Fruit fly (Drosophila melanogaster) whole organism, wandering third instar larva: ENCODE data around the gene CG31093.

Experiments
- CG32264 ChIP-seq: fragments of 200-800 bp; sonication (Bioruptor generic); optimal IDR thresholded peaks from 2 replicates; lab custom pipeline; 2016; ENCODE audit warnings: missing biosample characterization, missing genetic modification characterization
- CrebA ChIP-seq: fragments of 200-800 bp; sonication (Bioruptor generic); optimal IDR thresholded peaks from 2 replicates; lab custom pipeline; 2016; ENCODE audit warnings: missing biosample characterization, mild to moderate bottlenecking, missing genetic modification characterization, borderline replicate concordance
- Dif ChIP-seq: fragments of 200-275, 200-300 bp; sonication (Bioruptor generic); optimal IDR thresholded peaks from 2 replicates; lab custom pipeline; 2018; ENCODE audit warnings: missing biosample characterization, missing genetic modification characterization; ENCODE audit not compliant: partially characterized antibody
- HLH106 ChIP-seq: fragments of 200-800 bp; optimal IDR thresholded peaks from 3 replicates; lab custom pipeline; 2019; ENCODE audit warnings: missing biosample characterization, mild to moderate bottlenecking, missing genetic modification characterization, moderate library complexity
- Hnf4 ChIP-seq: fragments of 200-800 bp; sonication (Bioruptor generic); optimal IDR thresholded peaks from 2 replicates; lab custom pipeline; 2016; ENCODE audit warnings: missing biosample characterization, mild to moderate bottlenecking, missing genetic modification characterization
- Hr83 ChIP-seq: fragments of 200-300 bp; sonication (Bioruptor generic); optimal IDR thresholded peaks from 2 replicates; lab custom pipeline; 2016; ENCODE audit warnings: missing biosample characterization, mild to moderate bottlenecking, missing genetic modification characterization, moderate library complexity; ENCODE audit not compliant: poor library complexity, severe bottlenecking
- Jra ChIP-seq: sonication (Bioruptor generic); optimal IDR thresholded peaks from 2 replicates; lab custom pipeline; 2016; ENCODE audit warnings: missing biosample characterization, missing genetic modification characterization
- Myc ChIP-seq: fragments of >200 bp; optimal IDR thresholded peaks from 2 replicates; lab custom pipeline; 2017
- N ChIP-seq: fragments of >200 bp; optimal IDR thresholded peaks from 2 replicates; lab custom pipeline; 2018; ENCODE audit warnings: missing biosample characterization, missing external identifiers, missing genetic modification characterization
- OdsH ChIP-seq: fragments of 200-800 bp; sonication (Bioruptor generic); optimal IDR thresholded peaks from 2 replicates; lab custom pipeline; 2016; ENCODE audit warnings: missing biosample characterization, mild to moderate bottlenecking, missing genetic modification characterization
- Rel ChIP-seq, 2 experiments: fragments of 200-800 bp; sonication (Bioruptor generic) in 1 of 2; optimal IDR thresholded peaks; 2 replicates in 1 of 2; 3 replicates in 1 of 2; lab custom pipeline; 2016 to 2019; ENCODE audit warnings: mild to moderate bottlenecking in 2 of 2, missing biosample characterization in 2 of 2, missing genetic modification characterization in 2 of 2, moderate library complexity in 1 of 2
- Sp1 ChIP-seq: fragments of 200-800 bp; sonication (Bioruptor generic); optimal IDR thresholded peaks from 3 replicates; lab custom pipeline; 2019; ENCODE audit warnings: missing biosample characterization, mild to moderate bottlenecking, missing genetic modification characterization, moderate library complexity
- Vsx2 ChIP-seq: fragments of 200-300, 225-300 bp; sonication (Bioruptor generic); optimal IDR thresholded peaks from 2 replicates; lab custom pipeline; 2018; ENCODE audit warnings: missing biosample characterization, missing genetic modification characterization; ENCODE audit not compliant: partially characterized antibody
- br ChIP-seq: fragments of 200-800 bp; sonication (Bioruptor generic); optimal IDR thresholded peaks from 2 replicates; lab custom pipeline; 2016; ENCODE audit warnings: missing biosample characterization, missing genetic modification characterization
- brk ChIP-seq: fragments of 200-800 bp; sonication (Bioruptor generic); optimal IDR thresholded peaks from 2 replicates; lab custom pipeline; 2016; ENCODE audit warnings: missing biosample characterization, mild to moderate bottlenecking, missing genetic modification characterization
- dl ChIP-seq, 2 experiments: fragments of 175-275, 200-275 bp in 1 of 2; fragments of 200-275 bp in 1 of 2; sonication (Bioruptor generic); optimal IDR thresholded peaks; lab custom pipeline; 2018; ENCODE audit warnings: mild to moderate bottlenecking in 2 of 2, missing biosample characterization in 2 of 2, missing genetic modification characterization in 2 of 2, moderate library complexity in 2 of 2; ENCODE audit not compliant: partially characterized antibody in 2 of 2, insufficient read depth in 1 of 2
- dmrt93B ChIP-seq: fragments of 200-800 bp; sonication (Bioruptor generic); optimal IDR thresholded peaks from 2 replicates; lab custom pipeline; 2018; ENCODE audit warnings: missing biosample characterization, mild to moderate bottlenecking, missing genetic modification characterization
- dsf ChIP-seq: sonication (Bioruptor generic); optimal IDR thresholded peaks from 2 replicates; lab custom pipeline; 2016; ENCODE audit warnings: missing biosample characterization, missing genetic modification characterization, borderline replicate concordance
- foxo ChIP-seq, 2 experiments: fragments of 200-800 bp; sonication (Bioruptor generic); optimal IDR thresholded peaks; 2 replicates in 1 of 2; 3 replicates in 1 of 2; lab custom pipeline; 2016 to 2017; ENCODE audit warnings: missing biosample characterization in 2 of 2, missing genetic modification characterization in 2 of 2
- fru ChIP-seq: fragments of 200-800 bp; sonication (Bioruptor generic); optimal IDR thresholded peaks from 3 replicates; lab custom pipeline; 2016; ENCODE audit warnings: missing biosample characterization, mild to moderate bottlenecking, missing genetic modification characterization
- h ChIP-seq: fragments of 200-800 bp; sonication (Bioruptor generic); optimal IDR thresholded peaks from 3 replicates; lab custom pipeline; 2016; ENCODE audit warnings: missing biosample characterization, mild to moderate bottlenecking, missing genetic modification characterization
- lola ChIP-seq: fragments of >200 bp; optimal IDR thresholded peaks from 2 replicates; lab custom pipeline; 2017; ENCODE audit warnings: missing biosample characterization, missing genetic modification characterization
- pan ChIP-seq: fragments of >200 bp; optimal IDR thresholded peaks from 2 replicates; lab custom pipeline; 2017
- psq ChIP-seq: fragments of 200-800 bp; sonication (Bioruptor generic); optimal IDR thresholded peaks from 3 replicates; lab custom pipeline; 2017; ENCODE audit warnings: missing biosample characterization, mild to moderate bottlenecking, missing genetic modification characterization, moderate library complexity
- rgr ChIP-seq: fragments of 200-800 bp; sonication (Bioruptor generic); optimal IDR thresholded peaks from 3 replicates; lab custom pipeline; 2016; ENCODE audit warnings: missing biosample characterization, mild to moderate bottlenecking, missing genetic modification characterization
- sage ChIP-seq: fragments of 200-800 bp; sonication (Bioruptor generic); optimal IDR thresholded peaks from 2 replicates; lab custom pipeline; 2016; ENCODE audit warnings: missing biosample characterization, mild to moderate bottlenecking, missing genetic modification characterization
- usp ChIP-seq: fragments of >200 bp; optimal IDR thresholded peaks from 2 replicates; lab custom pipeline; 2017; ENCODE audit warnings: missing biosample characterization, missing genetic modification characterization

Gene CG31093

dm6 chr3R:25760190-25760589 is 30.1 kb downstream of the CG31093 start (continued):
- no peak for TF ChIP-seq HLH106 (tag; lab: Kevin White, UChicago)
- TF ChIP-seq foxo (GFP tag; optimal IDR thresholded peaks at IDR 0.05; lab: Kevin White, UChicago): no peak

- TF ChIP-seq lola (GFP tag; lab: Kevin White, UChicago) (no peak), Sp1 (GFP tag; lab: Kevin White, UChicago) (peak; percentile 56)
Observed at dm6 chr3R:25759430-25759829, 30.8 kb downstream of the CG31093 start.

- TF ChIP-seq lola (GFP tag; lab: Kevin White, UChicago): no peak
- peak; percentile 2 for TF ChIP-seq brk (GFP tag; lab: Kevin White, UChicago)
Observed at dm6 chr3R:25755864-25756507, 34.3 kb downstream of the CG31093 start.

- TF ChIP-seq HLH106 (tag; lab: Kevin White, UChicago) (peak; percentile 43), usp (GFP tag; lab: Kevin White, UChicago) (no peak)
Observed at dm6 chr3R:25754844-25755429, 35.3 kb downstream of the CG31093 start.

- no peak for TF ChIP-seq dmrt93B
- peak; percentile 31 for TF ChIP-seq Myc
- peak; percentile 14 for TF ChIP-seq N (GFP tag; lab: Kevin White, UChicago)
Observed at dm6 chr3R:25753798-25754197, 36.5 kb downstream of the CG31093 start.

dm6 chr3R:25740348-25740751 is 49.9 kb downstream of the CG31093 start, which contains the start of gene LpR2:
TSS of gene LpR2 (minus strand) at chr3R:25740465.
- no peak for TF ChIP-seq HLH106 (tag; lab: Kevin White, UChicago)
- peak; percentile 73 for TF ChIP-seq Dif
- no peak for TF ChIP-seq brk (GFP tag; lab: Kevin White, UChicago)
- no peak for TF ChIP-seq usp (GFP tag; lab: Kevin White, UChicago)
- TF ChIP-seq Hnf4 (GFP tag; lab: Kevin White, UChicago): peak; percentile 12
- no peak for TF ChIP-seq br (GFP tag; lab: Kevin White, UChicago)
- TF ChIP-seq dmrt93B: no peak
- TF ChIP-seq Myc: no peak
- TF ChIP-seq Vsx2 (GFP tag; lab: Kevin White, UChicago): peak; percentile 5
- TF ChIP-seq dsf (GFP tag; lab: Kevin White, UChicago): no peak
- peak; percentile 9 for TF ChIP-seq CG32264 (GFP tag; lab: Kevin White, UChicago)
- peak; percentile 27 to 83 for TF ChIP-seq dl (GFP tag; optimal IDR thresholded peaks at IDR 0.05; lab: Kevin White, UChicago; ENCODE audit: insufficient read depth in 1 of 2, partially characterized antibody in 2 of 2)
- peak; percentile 95 for TF ChIP-seq h (GFP tag; lab: Kevin White, UChicago)
- no peak for TF ChIP-seq sage (GFP tag; lab: Kevin White, UChicago)
- peak; percentile 46 for TF ChIP-seq psq (GFP tag; lab: Kevin White, UChicago)
- no peak for TF ChIP-seq OdsH
- no peak for TF ChIP-seq N (GFP tag; lab: Kevin White, UChicago)
- peak; percentile 12 for TF ChIP-seq rgr (GFP tag; lab: Kevin White, UChicago)
- peak; percentile 51 for TF ChIP-seq CrebA (GFP tag; lab: Kevin White, UChicago)
- no peak for TF ChIP-seq pan (lab: Kevin White, UChicago)
- TF ChIP-seq Hr83 (GFP tag; lab: Kevin White, UChicago): no peak
- no peak for TF ChIP-seq Rel (GFP tag; optimal IDR thresholded peaks at IDR 0.05; lab: Kevin White, UChicago)
- peak; percentile 99 for TF ChIP-seq Rel (tag; optimal IDR thresholded peaks at IDR 0.05; lab: Kevin White, UChicago)
- TF ChIP-seq Jra (GFP tag; lab: Kevin White, UChicago): peak; percentile 20
- TF ChIP-seq fru (GFP tag; lab: Kevin White, UChicago): no peak
